Fruit fly (Drosophila melanogaster) whole organism, prepupa: ENCODE results near the gene Hmr.

Experiments
- CG10669 ChIP-seq: fragments of 200-800 bp; sonication (Bioruptor generic); optimal IDR thresholded peaks from 3 replicates; lab custom pipeline; 2018; ENCODE audit warnings: missing biosample characterization, mild to moderate bottlenecking, missing genetic modification characterization, moderate library complexity
- CG8632 ChIP-seq: fragments of 200-800 bp; sonication (Bioruptor generic); optimal IDR thresholded peaks from 3 replicates; lab custom pipeline; 2016; ENCODE audit warnings: missing biosample characterization, missing genetic modification characterization
- Eip75B ChIP-seq: fragments of 200-800 bp; sonication (Bioruptor generic); optimal IDR thresholded peaks from 3 replicates; lab custom pipeline; 2016; ENCODE audit warnings: missing biosample characterization, missing genetic modification characterization
- Sox14 ChIP-seq: fragments of 200-800 bp; sonication (Bioruptor generic); optimal IDR thresholded peaks from 3 replicates; lab custom pipeline; 2016; ENCODE audit warnings: missing biosample characterization, missing genetic modification characterization
- achi ChIP-seq: fragments of 200-800 bp; sonication (Bioruptor generic); optimal IDR thresholded peaks from 3 replicates; lab custom pipeline; 2016; ENCODE audit warnings: missing biosample characterization, missing genetic modification characterization
- vri ChIP-seq: fragments of 200-800 bp; sonication (Bioruptor generic); optimal IDR thresholded peaks from 3 replicates; lab custom pipeline; 2016; ENCODE audit warnings: missing biosample characterization, mild to moderate bottlenecking, missing genetic modification characterization

DNA sequence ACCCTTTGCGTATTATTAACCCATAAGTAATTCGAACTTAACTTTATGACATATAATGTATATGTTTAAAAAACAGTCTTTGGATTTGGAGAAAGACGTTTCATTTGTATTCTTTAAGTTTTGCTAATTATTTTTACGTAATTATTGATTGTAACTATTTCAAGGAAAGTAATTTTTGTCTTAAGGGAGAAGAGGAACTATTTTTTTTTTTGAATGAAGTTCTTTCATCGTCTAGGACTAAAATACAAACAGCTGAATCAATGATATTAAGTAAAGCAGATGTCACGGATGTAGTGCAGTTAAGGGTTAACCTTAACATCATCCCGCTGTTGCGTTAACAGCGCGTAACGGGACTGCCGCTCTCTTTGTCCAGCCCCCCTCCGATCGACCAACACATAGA, 33.2 kb upstream of the Hmr start:
- TF ChIP-seq achi (GFP tag; lab: Kevin White, UChicago) (peak; percentile 39), CG10669 (GFP tag; lab: Kevin White, UChicago) (peak; percentile 58), vri (GFP tag; lab: Kevin White, UChicago) (no peak), CG8632 (GFP tag; lab: Kevin White, UChicago) (peak; percentile 52), Sox14 (peak; percentile 45), Eip75B (GFP tag; lab: Kevin White, UChicago) (peak; percentile 48)
